Fruit fly (Drosophila melanogaster) whole organism, embryonic: ENCODE measurements around the gene Snx27.

Source experiments
- CG10321 ChIP-seq: fragments of 200-800 bp; sonication (Bioruptor generic); IDR thresholded peaks from 2 replicates; pipeline ENCODE4 v1.3.6; 2022; ENCODE audit warnings: missing biosample characterization, missing genetic modification characterization
- CG10462 ChIP-seq: fragments of 200-800 bp; sonication (Bioruptor generic); optimal IDR thresholded peaks from 2 replicates; lab custom pipeline; 2016; ENCODE audit warnings: missing biosample characterization, missing genetic modification characterization
- CG11247 ChIP-seq: fragments of 200-800 bp; sonication (Bioruptor generic); IDR thresholded peaks from 2 replicates; pipeline ENCODE4 v1.3.6; 2022; ENCODE audit warnings: missing biosample characterization, missing genetic modification characterization
- CG12236 ChIP-seq: fragments of 200-800 bp; sonication (Bioruptor generic); optimal IDR thresholded peaks from 2 replicates; lab custom pipeline; 2016; ENCODE audit warnings: missing biosample characterization, missing genetic modification characterization
- CG12391 ChIP-seq: fragments of 200-800 bp; sonication (Bioruptor generic); optimal IDR thresholded peaks from 3 replicates; lab custom pipeline; 2018; ENCODE audit warnings: missing biosample characterization, mild to moderate bottlenecking, missing genetic modification characterization, moderate library complexity
- CG12659 ChIP-seq: fragments of 200-800 bp; sonication (Bioruptor generic); optimal IDR thresholded peaks from 3 replicates; lab custom pipeline; 2017; ENCODE audit warnings: mild to moderate bottlenecking, missing biosample characterization, missing genetic modification reagents, missing genetic modification characterization
- CG12942 ChIP-seq: fragments of 200-800 bp; sonication (Bioruptor generic); optimal IDR thresholded peaks from 3 replicates; lab custom pipeline; 2016; ENCODE audit warnings: missing biosample characterization, missing genetic modification characterization
- CG15514 ChIP-seq: fragments of 200-800 bp; sonication (Bioruptor generic); optimal IDR thresholded peaks from 3 replicates; lab custom pipeline; 2017; ENCODE audit warnings: missing biosample characterization, missing genetic modification characterization, mild to moderate bottlenecking, moderate library complexity, missing genetic modification reagents
- CG1603 ChIP-seq: fragments of 200-800 bp; sonication (Bioruptor generic); optimal IDR thresholded peaks from 2 replicates; lab custom pipeline; 2019; ENCODE audit warnings: missing biosample characterization, mild to moderate bottlenecking, missing genetic modification characterization, moderate library complexity
- CG2712 ChIP-seq: fragments of 200-800 bp; optimal IDR thresholded peaks from 3 replicates; lab custom pipeline; 2019; ENCODE audit warnings: missing biosample characterization, mild to moderate bottlenecking, missing genetic modification characterization, moderate library complexity
- CG4820 ChIP-seq: fragments of 200-800 bp; sonication (Bioruptor generic); optimal IDR thresholded peaks from 3 replicates; lab custom pipeline; 2016; ENCODE audit warnings: missing biosample characterization, missing genetic modification characterization
- CG6254 ChIP-seq: fragments of 200-800 bp; sonication (Bioruptor generic); optimal IDR thresholded peaks from 3 replicates; lab custom pipeline; 2017; ENCODE audit warnings: mild to moderate bottlenecking, missing biosample characterization, missing genetic modification reagents, missing genetic modification characterization
- CG7372 ChIP-seq: fragments of 200-800 bp; sonication (Bioruptor generic); IDR thresholded peaks from 2 replicates; pipeline ENCODE4 v1.3.6; 2022; ENCODE audit warnings: missing biosample characterization, missing genetic modification characterization
- CG9437 ChIP-seq: fragments of 200-800 bp; sonication (Bioruptor generic); optimal IDR thresholded peaks from 2 replicates; lab custom pipeline; 2018; ENCODE audit warnings: missing biosample characterization, mild to moderate bottlenecking, missing genetic modification characterization
- Camta ChIP-seq: fragments of 200-800 bp; sonication (Bioruptor generic); optimal IDR thresholded peaks from 2 replicates; lab custom pipeline; 2016; ENCODE audit warnings: missing biosample characterization, missing genetic modification characterization
- CoRest ChIP-seq: fragments of 200-800 bp; sonication (Bioruptor generic); optimal IDR thresholded peaks from 3 replicates; lab custom pipeline; 2018; ENCODE audit warnings: missing biosample characterization, mild to moderate bottlenecking, missing genetic modification characterization, moderate library complexity
- Deaf1 ChIP-seq: fragments of 200-800 bp; optimal IDR thresholded peaks from 3 replicates; lab custom pipeline; 2019; ENCODE audit warnings: missing biosample characterization, mild to moderate bottlenecking, missing genetic modification characterization, moderate library complexity
- Dll ChIP-seq: fragments of 200-800 bp; sonication (Bioruptor generic); IDR thresholded peaks from 4 replicates; pipeline ENCODE4 v1.3.6; 2022; ENCODE audit warnings: missing biosample characterization, missing genetic modification characterization; ENCODE audit not compliant: partially characterized antibody
- Ets65A ChIP-seq: fragments of 200-800 bp; sonication (Bioruptor generic); peaks from one replicate; lab custom pipeline; 2016; ENCODE audit warnings: missing biosample characterization, missing genetic modification characterization
- HLH54F ChIP-seq: fragments of 200-800 bp; sonication (Bioruptor generic); optimal IDR thresholded peaks from 3 replicates; lab custom pipeline; 2016; ENCODE audit warnings: missing biosample characterization, missing genetic modification characterization
- Lhr ChIP-seq: fragments of 200-800 bp; sonication (Bioruptor generic); optimal IDR thresholded peaks from 3 replicates; lab custom pipeline; 2017; ENCODE audit warnings: mild to moderate bottlenecking, missing biosample characterization, missing genetic modification reagents, missing genetic modification characterization
- MTF-1 ChIP-seq: fragments of 200-800 bp; sonication (Bioruptor generic); optimal IDR thresholded peaks from 2 replicates; lab custom pipeline; 2018; ENCODE audit warnings: missing biosample characterization, mild to moderate bottlenecking, missing genetic modification characterization, borderline replicate concordance
- NC2β ChIP-seq: fragments of 200-800 bp; sonication (Bioruptor generic); optimal IDR thresholded peaks from 2 replicates; lab custom pipeline; 2016; ENCODE audit warnings: missing biosample characterization, missing genetic modification characterization
- Trl ChIP-seq, 3 experiments: fragments of >200 bp in 2 of 3; fragments of 200-800 bp in 1 of 3; sonication (Bioruptor generic) in 1 of 3; optimal IDR thresholded peaks; 2 replicates in 1 of 3; 3 replicates in 2 of 3; lab custom pipeline; 2016 to 2017; ENCODE audit warnings: missing biosample characterization in 1 of 3, missing genetic modification characterization in 1 of 3
- Xbp1 ChIP-seq: fragments of 200-800 bp; sonication (Bioruptor generic); optimal IDR thresholded peaks from 3 replicates; lab custom pipeline; 2016; ENCODE audit warnings: missing biosample characterization, mild to moderate bottlenecking, missing genetic modification characterization
- bsh ChIP-seq, 2 experiments: fragments of 200-800 bp; sonication (Bioruptor generic); optimal IDR thresholded peaks; 2 replicates each; lab custom pipeline; 2017 to 2018; ENCODE audit warnings: mild to moderate bottlenecking in 2 of 2, missing biosample characterization in 2 of 2, missing genetic modification characterization in 2 of 2, moderate library complexity in 1 of 2
- chn ChIP-seq: fragments of 200-800 bp; sonication (Bioruptor generic); optimal IDR thresholded peaks from 2 replicates; lab custom pipeline; 2016; ENCODE audit warnings: missing biosample characterization, missing genetic modification characterization
- da ChIP-seq: fragments of 200-800 bp; sonication (Bioruptor generic); optimal IDR thresholded peaks from 2 replicates; lab custom pipeline; 2016; ENCODE audit warnings: missing biosample characterization, missing genetic modification characterization
- ewg ChIP-seq: fragments of 200-800 bp; sonication (Bioruptor generic); optimal IDR thresholded peaks from 3 replicates; lab custom pipeline; 2017; ENCODE audit warnings: mild to moderate bottlenecking, missing biosample characterization, missing genetic modification reagents, missing genetic modification characterization
- fd96Cb ChIP-seq: fragments of 200-800 bp; sonication (Bioruptor generic); optimal IDR thresholded peaks from 2 replicates; lab custom pipeline; 2018; ENCODE audit warnings: missing biosample characterization, mild to moderate bottlenecking, missing genetic modification characterization, moderate library complexity
- grau ChIP-seq: fragments of 200-800 bp; optimal IDR thresholded peaks from 3 replicates; lab custom pipeline; 2019; ENCODE audit warnings: missing biosample characterization, mild to moderate bottlenecking, missing genetic modification characterization, moderate library complexity
- her ChIP-seq: fragments of 200-800 bp; sonication (Bioruptor generic); optimal IDR thresholded peaks from 2 replicates; lab custom pipeline; 2016; ENCODE audit warnings: missing biosample characterization, missing genetic modification characterization
- hkb ChIP-seq, 2 experiments: fragments of 200-800 bp in 1 of 2; fragments of >200 bp in 1 of 2; sonication (Bioruptor generic) in 1 of 2; IDR thresholded peaks in 1 of 2; optimal IDR thresholded peaks in 1 of 2; 2 replicates each; pipeline versions ENCODE4 v1.3.6 to Lab custom; 2017 to 2022; ENCODE audit warnings: missing biosample characterization in 1 of 2, missing genetic modification characterization in 1 of 2
- ind ChIP-seq: fragments of 200-800 bp; sonication (Bioruptor generic); optimal IDR thresholded peaks from 3 replicates; lab custom pipeline; 2016; ENCODE audit warnings: missing biosample characterization, missing genetic modification characterization
- lilli ChIP-seq: fragments of 200-800 bp; sonication (Bioruptor generic); optimal IDR thresholded peaks from 3 replicates; lab custom pipeline; 2016; ENCODE audit warnings: missing biosample characterization, missing genetic modification characterization
- lola ChIP-seq, 3 experiments: fragments of >200 bp in 2 of 3; fragments of 200-800 bp in 1 of 3; sonication (Bioruptor generic) in 1 of 3; optimal IDR thresholded peaks; 2 replicates each; lab custom pipeline; 2017 to 2019; ENCODE audit warnings: missing biosample characterization in 3 of 3, missing genetic modification characterization in 3 of 3, mild to moderate bottlenecking in 1 of 3, moderate library complexity in 1 of 3
- nom ChIP-seq: fragments of 200-800 bp; sonication (Bioruptor generic); optimal IDR thresholded peaks from 2 replicates; lab custom pipeline; 2017; ENCODE audit warnings: missing biosample characterization, missing genetic modification characterization, mild to moderate bottlenecking, moderate library complexity, missing genetic modification reagents
- pb ChIP-seq: fragments of 200-800 bp; sonication (Bioruptor generic); optimal IDR thresholded peaks from 3 replicates; lab custom pipeline; 2016; ENCODE audit warnings: missing biosample characterization, missing genetic modification characterization
- prd ChIP-seq, 3 experiments: fragments of >200 bp in 2 of 3; fragments of 200-800 bp in 1 of 3; sonication (Bioruptor generic) in 1 of 3; optimal IDR thresholded peaks in 2 of 3; IDR thresholded peaks in 1 of 3; 2 replicates in 2 of 3; 3 replicates in 1 of 3; pipeline versions ENCODE4 v1.3.6 to Lab custom; 2017 to 2022; ENCODE audit warnings: missing biosample characterization in 1 of 3, missing genetic modification characterization in 1 of 3
- ranshi ChIP-seq: fragments of 200-800 bp; sonication (Bioruptor generic); IDR thresholded peaks from 2 replicates; pipeline ENCODE4 v1.3.6; 2022; ENCODE audit warnings: missing biosample characterization, missing genetic modification characterization
- rib ChIP-seq: fragments of 200-800 bp; sonication (Bioruptor generic); IDR thresholded peaks from 2 replicates; pipeline ENCODE4 v1.3.6; 2022; ENCODE audit warnings: missing biosample characterization, missing genetic modification characterization
- trem ChIP-seq: fragments of 200-800 bp; optimal IDR thresholded peaks from 3 replicates; lab custom pipeline; 2019; ENCODE audit warnings: missing biosample characterization, mild to moderate bottlenecking, missing genetic modification characterization, moderate library complexity
- unc-4 ChIP-seq: fragments of 200-800 bp; sonication (Bioruptor generic); IDR thresholded peaks from 2 replicates; pipeline ENCODE4 v1.3.6; 2022; ENCODE audit warnings: missing biosample characterization, missing genetic modification characterization; ENCODE audit not compliant: partially characterized antibody
- vvl ChIP-seq: fragments of 200-800 bp; sonication (Bioruptor generic); IDR thresholded peaks from 2 replicates; pipeline ENCODE4 v1.3.6; 2022; ENCODE audit warnings: missing biosample characterization, missing genetic modification characterization
- wor ChIP-seq: fragments of 200-800 bp; sonication (Bioruptor generic); IDR thresholded peaks from 2 replicates; pipeline ENCODE4 v1.3.6; 2022; ENCODE audit warnings: missing biosample characterization, missing genetic modification characterization
- zen2 ChIP-seq: fragments of 200-800 bp; sonication (Bioruptor generic); IDR thresholded peaks from 3 replicates; pipeline ENCODE4 v1.3.6; 2022; ENCODE audit warnings: missing biosample characterization, missing genetic modification characterization; ENCODE audit not compliant: partially characterized antibody

Snx27 gene

DNA sequence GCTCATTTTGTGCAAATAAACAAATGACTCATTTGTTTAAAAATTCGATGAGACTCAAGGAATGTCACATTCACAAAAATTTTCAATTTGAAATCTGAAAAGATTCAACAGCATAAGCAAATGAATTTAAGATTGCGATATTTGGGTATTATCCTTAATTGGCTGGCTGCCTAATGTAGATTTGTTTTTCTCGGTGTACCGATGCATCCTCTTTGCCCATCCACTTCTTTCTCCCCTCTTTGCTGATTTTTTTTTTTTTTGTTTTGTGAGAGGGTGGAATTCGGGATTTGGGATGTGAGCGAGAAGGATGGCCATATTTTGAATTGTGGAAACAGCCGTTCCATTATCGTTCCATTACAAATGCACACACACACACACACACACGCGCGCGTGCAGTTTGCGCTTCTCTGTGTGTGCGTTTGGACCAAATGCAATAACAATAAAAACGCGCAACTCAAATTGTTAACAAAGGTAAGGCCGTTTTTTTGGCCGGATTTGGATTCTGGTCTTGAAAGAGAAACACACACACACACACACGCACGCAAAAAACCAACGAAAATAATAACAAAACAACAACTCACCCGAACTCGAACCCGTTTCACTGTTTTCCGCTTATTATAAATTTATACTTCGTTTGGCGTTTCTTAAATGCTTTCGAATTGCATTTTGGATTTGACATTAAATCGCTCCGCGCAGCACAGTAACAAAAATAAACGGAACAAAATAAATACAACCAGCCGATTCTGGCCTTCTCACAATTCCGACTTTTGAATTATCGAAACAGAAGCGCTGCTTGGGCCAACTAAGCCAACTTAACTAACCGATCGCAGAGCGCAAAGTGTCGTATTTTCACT, 58.5 kb downstream of the Snx27 start:
- TF ChIP-seq ind (GFP tag; lab: Kevin White, UChicago), result peak; percentile 22
- TF ChIP-seq lola (GFP tag; optimal IDR thresholded peaks at IDR 0.05; lab: Kevin White, UChicago), result peak in 1 of 3 experiments; percentile 72
- peak; percentile 38 for TF ChIP-seq grau (tag; lab: Kevin White, UChicago)
- peak; percentile 37 for TF ChIP-seq CG6254 (GFP tag; lab: Kevin White, UChicago)
- peak; percentile 8 for TF ChIP-seq da
- peak; percentile 65 for TF ChIP-seq fd96Cb (tag; lab: Kevin White, UChicago)
- TF ChIP-seq CG12236, result no peak
- peak; percentile 26 for TF ChIP-seq Lhr
- TF ChIP-seq CG12942, result peak; percentile 15
- TF ChIP-seq lilli (GFP tag; lab: Kevin White, UChicago), result peak; percentile 17
- peak; percentile 40 for TF ChIP-seq chn (GFP tag; lab: Kevin White, UChicago)
- no peak for TF ChIP-seq ranshi (GFP tag; lab: Robert Waterston, UW)
- peak; percentile 49 for TF ChIP-seq vvl (GFP tag; lab: Robert Waterston, UW)
- TF ChIP-seq MTF-1 (GFP tag; lab: Kevin White, UChicago), result peak; percentile 3
- TF ChIP-seq CG1603, result peak; percentile 58
- TF ChIP-seq CG12391 (tag; lab: Kevin White, UChicago), result peak; percentile 67
- TF ChIP-seq bsh (GFP tag; optimal IDR thresholded peaks at IDR 0.05; lab: Kevin White, UChicago), result peak in 1 of 2 experiments; percentile 72
- TF ChIP-seq CG12659 (GFP tag; lab: Kevin White, UChicago), result peak; percentile 38
- TF ChIP-seq Xbp1 (GFP tag; lab: Kevin White, UChicago), result peak; percentile 44
- TF ChIP-seq Deaf1 (tag; lab: Kevin White, UChicago), result peak; percentile 26
- no peak for TF ChIP-seq Dll (GFP tag; lab: Robert Waterston, UW)
- TF ChIP-seq CG11247 (GFP tag; lab: Robert Waterston, UW), result no peak
- peak; percentile 6 for TF ChIP-seq CG15514 (GFP tag; lab: Kevin White, UChicago)
- no peak for TF ChIP-seq prd (optimal IDR thresholded peaks at IDR 0.05; lab: Kevin White, UChicago)
- TF ChIP-seq prd (GFP tag; IDR thresholded peaks at IDR 0.05; lab: Robert Waterston, UW), result peak; percentile 67; the same call in 2 of the 3 replicates
- TF ChIP-seq CG10321 (GFP tag; lab: Robert Waterston, UW), result 0 out of 2 replicates have a peak, but pooled peaks have one; percentile 10
- no peak for TF ChIP-seq Trl (optimal IDR thresholded peaks at IDR 0.05; lab: Kevin White, UChicago)
- peak; percentile 29 for TF ChIP-seq Trl (GFP tag; optimal IDR thresholded peaks at IDR 0.05; lab: Kevin White, UChicago)
- TF ChIP-seq trem (tag; lab: Kevin White, UChicago), result peak; percentile 48
- TF ChIP-seq CG9437 (GFP tag; lab: Kevin White, UChicago), result peak; percentile 35
- peak; percentile 63 for TF ChIP-seq NC2β
- peak; percentile 36 for TF ChIP-seq her (GFP tag; lab: Kevin White, UChicago)
- no peak for TF ChIP-seq hkb (optimal IDR thresholded peaks at IDR 0.05; lab: Kevin White, UChicago)
- peak; percentile 62; the same call in 1 of the 2 replicates for TF ChIP-seq hkb (GFP tag; IDR thresholded peaks at IDR 0.05; lab: Robert Waterston, UW)
- peak; percentile 18 for TF ChIP-seq Camta (GFP tag; lab: Kevin White, UChicago)
- TF ChIP-seq pb (GFP tag; lab: Kevin White, UChicago), result no peak
- no peak for TF ChIP-seq zen2 (GFP tag; lab: Robert Waterston, UW)
- 0 out of 2 replicates have a peak, but pooled peaks have one; percentile 18 for TF ChIP-seq CG7372
- TF ChIP-seq Ets65A (GFP tag; lab: Kevin White, UChicago), result peak; percentile 8
- peak; percentile 69 for TF ChIP-seq CG2712 (tag; lab: Kevin White, UChicago)
- TF ChIP-seq HLH54F (GFP tag; lab: Kevin White, UChicago), result no peak
- no peak for TF ChIP-seq unc-4 (GFP tag; lab: Robert Waterston, UW)
- no peak for TF ChIP-seq rib (GFP tag; lab: Robert Waterston, UW)
- TF ChIP-seq CG4820, result peak; percentile 50
- TF ChIP-seq CoRest (tag; lab: Kevin White, UChicago), result peak; percentile 31
- TF ChIP-seq nom (GFP tag; lab: Kevin White, UChicago), result peak; percentile 6
- 0 out of 2 replicates have a peak, but pooled peaks have one; percentile 18 for TF ChIP-seq wor
- peak; percentile 22 for TF ChIP-seq ewg (GFP tag; lab: Kevin White, UChicago)
- TF ChIP-seq CG10462 (GFP tag; lab: Kevin White, UChicago), result no peak
